Fruit fly (Drosophila melanogaster): Measurements from ENCODE around the gene hyd.
A peak's percentile ranks its signal among the peaks of the same experiment; 100 is the strongest.

Gene hyd

DNA sequence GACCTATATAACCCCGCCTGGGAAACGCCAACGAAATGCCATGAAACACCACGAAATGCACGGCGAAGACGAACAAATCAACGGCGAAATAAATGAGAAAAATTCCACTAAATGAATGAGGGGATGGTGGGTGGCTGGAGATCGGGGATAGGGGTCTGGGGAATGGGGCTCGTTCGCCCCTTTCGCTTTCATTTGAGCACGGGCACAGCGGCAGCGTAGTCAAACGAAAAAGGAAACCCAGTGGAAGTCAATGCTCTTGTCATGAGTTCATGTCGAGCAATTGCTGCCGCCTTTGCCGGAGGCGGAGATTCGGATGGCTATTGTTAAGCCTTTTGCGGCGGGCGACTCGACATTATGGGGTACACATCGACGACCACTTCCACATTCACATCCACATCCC, 22.1 kb downstream of the hyd start:
- TF ChIP-seq CG9705 (GFP tag; optimal IDR thresholded peaks at IDR 0.05): no peak

DNA sequence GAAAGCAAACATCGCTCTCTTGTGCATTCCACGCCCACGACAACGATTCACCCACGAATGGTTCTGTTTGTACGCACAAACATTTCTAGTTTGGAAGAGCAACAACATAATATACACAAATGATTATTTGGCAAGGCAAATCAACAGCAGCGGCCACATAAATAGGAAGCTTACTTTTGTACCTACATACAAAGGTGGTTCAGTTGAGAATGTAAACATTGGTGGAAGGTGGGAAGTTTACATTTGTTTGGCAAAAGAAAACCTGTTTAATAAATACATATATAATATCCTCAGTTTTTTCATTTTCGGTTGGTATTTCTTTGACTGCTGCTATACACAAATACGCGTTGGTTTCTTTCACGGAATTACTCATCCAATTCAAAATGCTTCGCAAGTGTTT, 22.8 kb downstream of the hyd start:
- TF ChIP-seq Dfd (GFP tag; optimal IDR thresholded peaks at IDR 0.05) (no peak), lola (GFP tag; optimal IDR thresholded peaks at IDR 0.05) (no peak), Hnf4 (GFP tag; optimal IDR thresholded peaks at IDR 0.05) (peak; percentile 67), sage (GFP tag; optimal IDR thresholded peaks at IDR 0.05) (no peak), CG9705 (GFP tag; optimal IDR thresholded peaks at IDR 0.05) (no peak), br (GFP tag; optimal IDR thresholded peaks at IDR 0.05) (peak; percentile 37), Rel (GFP tag; optimal IDR thresholded peaks at IDR 0.05) (peak; percentile 36), Rel (tag; optimal IDR thresholded peaks at IDR 0.05) (no peak), ey (GFP tag; optimal IDR thresholded peaks at IDR 0.05) (peak; percentile 67), HLH106 (tag; optimal IDR thresholded peaks at IDR 0.05) (peak; percentile 38), dsf (GFP tag; optimal IDR thresholded peaks at IDR 0.05; ENCODE audit: borderline replicate concordance) (peak; percentile 39), psq (GFP tag; optimal IDR thresholded peaks at IDR 0.05) (peak; percentile 32), jim (GFP tag; optimal IDR thresholded peaks at IDR 0.05) (no peak), h (GFP tag; optimal IDR thresholded peaks at IDR 0.05) (peak; percentile 74), woc (GFP tag; optimal IDR thresholded peaks at IDR 0.05) (peak; percentile 9), foxo (GFP tag; optimal IDR thresholded peaks at IDR 0.05) (peak in 1 of 2 experiments; percentile 65), sv (GFP tag; optimal IDR thresholded peaks at IDR 0.05) (peak; percentile 91), tai (GFP tag; optimal IDR thresholded peaks at IDR 0.05) (no peak), Jra (GFP tag; optimal IDR thresholded peaks at IDR 0.05) (no peak), N (GFP tag; optimal IDR thresholded peaks at IDR 0.05) (no peak), pan (optimal IDR thresholded peaks at IDR 0.05) (no peak), Abd-B (GFP tag; optimal IDR thresholded peaks at IDR 0.05) (no peak), Mio (GFP tag; optimal IDR thresholded peaks at IDR 0.05) (no peak), GATAd (GFP tag; optimal IDR thresholded peaks at IDR 0.05) (peak; percentile 16), Sp1 (GFP tag; optimal IDR thresholded peaks at IDR 0.05) (peak; percentile 22), brk (GFP tag; optimal IDR thresholded peaks at IDR 0.05) (no peak), rgr (GFP tag; optimal IDR thresholded peaks at IDR 0.05) (peak; percentile 77), Vsx2 (GFP tag; optimal IDR thresholded peaks at IDR 0.05; ENCODE audit: partially characterized antibody) (no peak), fru (GFP tag; optimal IDR thresholded peaks at IDR 0.05) (peak; percentile 23), CrebA (GFP tag; optimal IDR thresholded peaks at IDR 0.05; ENCODE audit: borderline replicate concordance) (no peak), Dif (GFP tag; optimal IDR thresholded peaks at IDR 0.05; ENCODE audit: partially characterized antibody) (no peak), CG32264 (GFP tag; optimal IDR thresholded peaks at IDR 0.05) (no peak), dmrt93B (GFP tag; optimal IDR thresholded peaks at IDR 0.05) (no peak), Myc (optimal IDR thresholded peaks at IDR 0.05) (no peak), usp (GFP tag; optimal IDR thresholded peaks at IDR 0.05) (no peak), Hr78 (GFP tag; optimal IDR thresholded peaks at IDR 0.05) (no peak), Hr83 (GFP tag; optimal IDR thresholded peaks at IDR 0.05; ENCODE audit: poor library complexity, severe bottlenecking) (no peak), dl (GFP tag; optimal IDR thresholded peaks at IDR 0.05; ENCODE audit: insufficient read depth in 1 of 2, partially characterized antibody in 2 of 2) (no peak), OdsH (GFP tag; optimal IDR thresholded peaks at IDR 0.05) (peak; percentile 58)

DNA sequence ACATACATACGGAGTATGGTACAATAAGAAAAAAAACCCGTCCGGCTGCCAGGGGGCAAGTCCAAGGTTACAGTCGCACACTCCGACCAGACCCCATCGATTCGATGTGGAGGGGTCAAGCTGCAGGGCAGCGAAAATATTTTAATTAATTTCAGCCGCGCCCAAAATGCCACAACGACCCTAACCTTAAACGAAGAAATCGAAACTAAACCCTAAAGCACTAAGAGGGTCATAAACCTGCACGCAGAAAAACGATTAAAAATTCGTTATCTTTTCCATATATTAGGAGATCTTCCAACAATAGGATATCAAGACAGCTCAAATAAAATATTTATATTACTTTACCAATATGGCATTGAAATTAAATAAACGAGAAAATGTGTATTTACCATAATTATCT, 23.5 kb downstream of the hyd start:
- TF ChIP-seq rgr (GFP tag; optimal IDR thresholded peaks at IDR 0.05): peak; percentile 23
- TF ChIP-seq brk (GFP tag; optimal IDR thresholded peaks at IDR 0.05): no peak
- TF ChIP-seq sage (GFP tag; optimal IDR thresholded peaks at IDR 0.05): peak; percentile 22

Data from whole organism, wandering third instar larva.